Fruit fly (Drosophila melanogaster) whole organism, adult: ENCODE results near the gene Ack.

Experiments
- CG11617 ChIP-seq: fragments of 200-800 bp; sonication (Bioruptor generic); optimal IDR thresholded peaks from 2 replicates; lab custom pipeline; 2017; ENCODE audit warnings: mild to moderate bottlenecking, missing biosample characterization, missing genetic modification reagents, missing genetic modification characterization
- CG12768 ChIP-seq: fragments of 200-800 bp; sonication (Bioruptor generic); optimal IDR thresholded peaks from 2 replicates; lab custom pipeline; 2017; ENCODE audit warnings: missing biosample characterization, missing genetic modification characterization, mild to moderate bottlenecking, moderate library complexity, missing genetic modification reagents
- CG14711 ChIP-seq: fragments of 200-800 bp; sonication (Bioruptor generic); optimal IDR thresholded peaks from 2 replicates; lab custom pipeline; 2018; ENCODE audit warnings: missing biosample characterization, mild to moderate bottlenecking, missing genetic modification characterization, moderate library complexity
- CG1620 ChIP-seq: fragments of 200-800 bp; sonication (Bioruptor generic); optimal IDR thresholded peaks from 2 replicates; lab custom pipeline; 2016; ENCODE audit warnings: missing biosample characterization, missing genetic modification characterization
- CG33017 ChIP-seq: fragments of 200-800 bp; sonication (Bioruptor generic); optimal IDR thresholded peaks from 2 replicates; lab custom pipeline; 2018; ENCODE audit warnings: missing biosample characterization, mild to moderate bottlenecking, missing genetic modification characterization, moderate library complexity
- CG5204 ChIP-seq: fragments of 200-800 bp; sonication (Bioruptor generic); optimal IDR thresholded peaks from 2 replicates; lab custom pipeline; 2016; ENCODE audit warnings: missing biosample characterization, missing genetic modification characterization
- CG7045 ChIP-seq: fragments of 200-800 bp; sonication (Bioruptor generic); optimal IDR thresholded peaks from 2 replicates; lab custom pipeline; 2017; ENCODE audit warnings: missing biosample characterization, mild to moderate bottlenecking, missing genetic modification characterization
- CG7101 ChIP-seq: fragments of 200-800 bp; sonication (Bioruptor generic); optimal IDR thresholded peaks from 2 replicates; lab custom pipeline; 2018; ENCODE audit warnings: missing biosample characterization, mild to moderate bottlenecking, missing genetic modification characterization, moderate library complexity
- Clk ChIP-seq: fragments of 200-800 bp; sonication (Bioruptor generic); optimal IDR thresholded peaks from 2 replicates; lab custom pipeline; 2017; ENCODE audit warnings: missing biosample characterization, missing genetic modification characterization
- Crg-1 ChIP-seq: fragments of 200-800 bp; sonication (Bioruptor generic); optimal IDR thresholded peaks from 2 replicates; lab custom pipeline; 2016; ENCODE audit warnings: missing biosample characterization, missing genetic modification characterization
- Hr96 ChIP-seq: fragments of 200-800 bp; sonication (Bioruptor generic); optimal IDR thresholded peaks from 2 replicates; lab custom pipeline; 2016; ENCODE audit warnings: missing biosample characterization, missing genetic modification characterization
- Mnt ChIP-seq: fragments of 200-800 bp; sonication (Bioruptor generic); optimal IDR thresholded peaks from 2 replicates; lab custom pipeline; 2016; ENCODE audit warnings: missing biosample characterization, mild to moderate bottlenecking, missing genetic modification characterization
- bab1 ChIP-seq: fragments of 200-800 bp; sonication (Bioruptor generic); optimal IDR thresholded peaks from 3 replicates; lab custom pipeline; 2019; ENCODE audit warnings: missing biosample characterization, mild to moderate bottlenecking, missing genetic modification characterization, moderate library complexity
- cic ChIP-seq: fragments of 200-800 bp; sonication (Bioruptor generic); optimal IDR thresholded peaks from 2 replicates; lab custom pipeline; 2017; ENCODE audit warnings: missing biosample characterization, mild to moderate bottlenecking, missing genetic modification characterization, moderate library complexity
- cnc ChIP-seq, 2 experiments: fragments of >200 bp; optimal IDR thresholded peaks; 2 replicates each; lab custom pipeline; 2017
- kay ChIP-seq: fragments of 200-800 bp; sonication (Bioruptor generic); peaks from one replicate; lab custom pipeline; 2016; ENCODE audit warnings: missing biosample characterization, missing genetic modification characterization, borderline replicate concordance
- ovo ChIP-seq: fragments of 200-800 bp; sonication (Bioruptor generic); optimal IDR thresholded peaks from 2 replicates; lab custom pipeline; 2016; ENCODE audit warnings: missing biosample characterization, missing genetic modification characterization
- pad ChIP-seq: fragments of 200-800 bp; sonication (Bioruptor generic); optimal IDR thresholded peaks from 3 replicates; lab custom pipeline; 2017; ENCODE audit warnings: missing biosample characterization, missing genetic modification characterization, mild to moderate bottlenecking, moderate library complexity, missing genetic modification reagents
- tj ChIP-seq: fragments of 200-800 bp; sonication (Bioruptor generic); optimal IDR thresholded peaks from 3 replicates; lab custom pipeline; 2017; ENCODE audit warnings: missing biosample characterization, mild to moderate bottlenecking, missing genetic modification characterization, moderate library complexity
- toe ChIP-seq: fragments of 200-800 bp; sonication (Bioruptor generic); optimal IDR thresholded peaks from 2 replicates; lab custom pipeline; 2016; ENCODE audit warnings: missing biosample characterization, missing genetic modification characterization

The Ack gene

DNA sequence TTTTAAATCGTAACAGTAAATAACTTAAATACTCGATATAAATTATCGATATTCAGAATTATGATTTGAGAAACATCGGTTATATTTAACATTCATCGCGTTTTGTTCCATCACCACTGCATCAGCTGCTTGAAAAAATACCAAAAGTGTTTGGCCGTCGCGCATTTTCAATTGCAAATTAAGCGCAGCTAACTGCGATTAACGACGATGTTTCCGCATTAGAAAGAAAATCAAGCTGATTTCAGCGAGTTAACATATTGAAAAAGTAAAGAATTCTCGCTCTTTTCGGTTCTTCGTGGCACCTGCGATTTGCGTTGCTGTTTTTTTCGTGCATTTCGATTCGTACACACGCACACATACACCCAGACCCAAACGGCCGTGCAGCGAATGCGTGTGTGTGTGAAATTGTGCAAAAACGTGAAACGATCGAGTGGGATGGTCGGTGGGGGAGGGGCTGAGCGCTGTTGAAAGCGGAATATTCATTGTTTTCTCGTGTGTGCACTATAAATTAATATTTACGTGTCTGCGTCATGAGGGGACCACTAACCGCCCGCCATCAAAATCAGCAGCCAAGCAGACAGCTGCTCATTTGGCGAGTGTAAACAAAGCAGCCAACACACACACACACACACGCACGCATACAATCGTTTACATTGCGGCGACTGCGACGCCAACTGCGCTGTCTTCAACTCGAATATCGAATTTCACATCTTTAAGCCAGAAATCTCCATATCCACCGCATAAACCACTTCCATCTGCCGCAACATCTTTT lies at the start of gene Ack:
Ack (plus strand) TSS at position 115 of the 772 bp plus-strand sequence.
- TF ChIP-seq CG12768 (GFP tag; lab: Kevin White, UChicago), result peak; percentile 45
- TF ChIP-seq CG14711 (tag; lab: Kevin White, UChicago), result no peak
- TF ChIP-seq CG1620 (GFP tag; lab: Kevin White, UChicago), result no peak
- TF ChIP-seq ovo, result no peak
- TF ChIP-seq Hr96 (GFP tag; lab: Kevin White, UChicago), result no peak
- peak; percentile 37 for TF ChIP-seq tj (GFP tag; lab: Kevin White, UChicago)
- no peak for TF ChIP-seq CG7045
- TF ChIP-seq pad (GFP tag; lab: Kevin White, UChicago), result no peak
- peak; percentile 58 for TF ChIP-seq cic
- peak; percentile 16 for TF ChIP-seq toe (GFP tag; lab: Kevin White, UChicago)
- no peak for TF ChIP-seq kay (GFP tag; lab: Kevin White, UChicago)
- TF ChIP-seq CG7101, result no peak
- peak; percentile 51 for TF ChIP-seq CG11617 (GFP tag; lab: Kevin White, UChicago)
- no peak for TF ChIP-seq CG33017
- peak; percentile 32 for TF ChIP-seq Clk
- TF ChIP-seq CG5204, result no peak
- peak; percentile 79 for TF ChIP-seq Mnt (GFP tag; lab: Kevin White, UChicago)
- TF ChIP-seq cnc (optimal IDR thresholded peaks at IDR 0.05; lab: Kevin White, UChicago), result no peak
- peak; percentile 76 for TF ChIP-seq bab1 (GFP tag; lab: Kevin White, UChicago)
- TF ChIP-seq Crg-1 (GFP tag; lab: Kevin White, UChicago), result no peak

DNA sequence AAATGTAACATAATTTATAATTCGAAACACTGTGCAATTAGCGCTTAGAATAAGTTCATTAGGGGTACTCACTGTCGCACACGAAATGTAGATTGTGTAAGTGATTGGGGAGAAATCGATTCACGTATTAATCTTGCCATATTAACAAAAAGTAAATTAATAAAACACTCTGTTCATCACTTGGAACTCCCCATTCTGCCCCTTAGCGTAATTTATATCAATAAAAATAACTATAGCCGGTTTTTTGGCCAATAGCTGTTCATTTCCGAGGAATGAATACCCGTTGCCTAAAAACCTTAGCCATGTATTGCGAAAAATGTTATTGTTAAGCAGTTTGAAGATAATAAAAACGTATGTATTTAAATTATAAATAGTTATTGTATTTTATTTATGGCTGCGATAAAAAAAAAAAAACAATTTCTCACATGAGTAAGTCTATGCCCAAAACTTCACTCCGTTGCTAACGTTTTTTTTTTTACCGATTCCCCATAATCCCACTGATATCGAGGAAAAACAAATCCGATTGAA lies 48.6 kb upstream of the Ack start, which contains the start of gene Ugt305A1:
Ugt305A1 (plus strand) TSS at position 478 of the 528 bp plus-strand sequence.
- peak; percentile 30 for TF ChIP-seq CG5204
- TF ChIP-seq Clk, result no peak
- peak; percentile 6 for TF ChIP-seq CG7101

- no peak for TF ChIP-seq kay (GFP tag; lab: Kevin White, UChicago)
- TF ChIP-seq Crg-1 (GFP tag; lab: Kevin White, UChicago), result no peak
- TF ChIP-seq cic, result no peak
- peak; percentile 47 for TF ChIP-seq bab1 (GFP tag; lab: Kevin White, UChicago)
- TF ChIP-seq CG1620 (GFP tag; lab: Kevin White, UChicago), result no peak
- no peak for TF ChIP-seq CG33017
- TF ChIP-seq Hr96 (GFP tag; lab: Kevin White, UChicago), result no peak
- TF ChIP-seq CG11617 (GFP tag; lab: Kevin White, UChicago), result no peak
- TF ChIP-seq tj (GFP tag; lab: Kevin White, UChicago), result peak; percentile 91
- TF ChIP-seq Clk, result no peak
- no peak for TF ChIP-seq CG12768 (GFP tag; lab: Kevin White, UChicago)
- TF ChIP-seq ovo, result no peak
- TF ChIP-seq CG7045, result no peak
- no peak for TF ChIP-seq CG14711 (tag; lab: Kevin White, UChicago)
- TF ChIP-seq Mnt (GFP tag; lab: Kevin White, UChicago), result no peak
- peak; percentile 73 for TF ChIP-seq pad (GFP tag; lab: Kevin White, UChicago)
- no peak for TF ChIP-seq cnc (optimal IDR thresholded peaks at IDR 0.05; lab: Kevin White, UChicago)
- TF ChIP-seq toe (GFP tag; lab: Kevin White, UChicago), result no peak
- TF ChIP-seq CG7101, result no peak
- TF ChIP-seq CG5204, result no peak
These were observed 46.0 kb upstream of the Ack start, which contains the start of gene dib for dm6 chr3L:4061921-4062474. TSS of gene dib (plus strand) at chr3L:4062292.

- TF ChIP-seq toe (GFP tag; lab: Kevin White, UChicago) (peak; percentile 0), Hr96 (GFP tag; lab: Kevin White, UChicago) (peak; percentile 26), CG33017 (no peak), Mnt (GFP tag; lab: Kevin White, UChicago) (peak; percentile 61), cnc (optimal IDR thresholded peaks at IDR 0.05; lab: Kevin White, UChicago) (no peak), CG7101 (no peak), kay (GFP tag; lab: Kevin White, UChicago) (peak; percentile 82), cic (peak; percentile 88), CG12768 (GFP tag; lab: Kevin White, UChicago) (peak; percentile 83)
These were observed 39.6 kb upstream of the Ack start for dm6 chr3L:4068368-4068767.

DNA sequence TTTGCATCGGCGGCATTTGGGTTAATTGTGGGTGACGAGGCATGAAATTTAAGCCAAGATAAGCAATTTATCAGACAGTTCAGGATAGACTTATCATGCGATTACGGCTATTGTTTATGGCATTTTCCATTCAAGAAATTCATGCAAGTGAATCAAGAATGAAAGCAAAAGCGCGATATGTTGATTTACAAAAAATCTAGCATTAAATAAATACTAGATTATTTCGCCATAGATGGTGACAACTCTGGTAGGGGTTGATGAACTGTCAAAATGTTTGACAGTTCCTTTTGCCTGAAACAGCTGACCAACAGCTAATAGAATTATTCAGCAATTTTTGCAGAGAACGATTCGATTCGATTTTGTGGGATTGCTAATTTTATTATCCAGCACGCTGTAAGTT lies 38.9 kb upstream of the Ack start, which contains the start of gene CG32259:
CG32259 (plus strand) TSS at position 301 of the 400 bp plus-strand sequence.
- TF ChIP-seq pad (GFP tag; lab: Kevin White, UChicago) (no peak), tj (GFP tag; lab: Kevin White, UChicago) (peak; percentile 83), Hr96 (GFP tag; lab: Kevin White, UChicago) (no peak), CG14711 (tag; lab: Kevin White, UChicago) (peak; percentile 42), kay (GFP tag; lab: Kevin White, UChicago) (peak; percentile 33)
